Fruit fly (Drosophila melanogaster) whole organism, prepupa: ENCODE results near the gene Ndc1.

Source experiments
- Blimp-1 ChIP-seq: fragments of 200-800 bp; sonication (Bioruptor generic); optimal IDR thresholded peaks from 3 replicates; lab custom pipeline; 2017; ENCODE audit warnings: missing biosample characterization, missing genetic modification characterization, mild to moderate bottlenecking, moderate library complexity, missing genetic modification reagents
- CG10631 ChIP-seq: fragments of 200-800 bp; sonication (Bioruptor generic); optimal IDR thresholded peaks from 2 replicates; lab custom pipeline; 2016; ENCODE audit warnings: missing biosample characterization, missing genetic modification characterization
- CG11762 ChIP-seq: fragments of 200-800 bp; sonication (Bioruptor generic); optimal IDR thresholded peaks from 3 replicates; lab custom pipeline; 2016; ENCODE audit warnings: missing biosample characterization, missing genetic modification characterization; ENCODE audit not compliant: insufficient read depth
- CG11902 ChIP-seq: fragments of 200-800 bp; sonication (Bioruptor generic); optimal IDR thresholded peaks from 3 replicates; lab custom pipeline; 2016; ENCODE audit warnings: missing biosample characterization, missing genetic modification characterization
- CG1621 ChIP-seq: fragments of 200-800 bp; sonication (Bioruptor generic); optimal IDR thresholded peaks from 3 replicates; lab custom pipeline; 2018; ENCODE audit warnings: missing biosample characterization, mild to moderate bottlenecking, missing genetic modification characterization
- CG16779 ChIP-seq: fragments of 200-800 bp; sonication (Bioruptor generic); optimal IDR thresholded peaks from 3 replicates; lab custom pipeline; 2017; ENCODE audit warnings: missing biosample characterization, mild to moderate bottlenecking, missing genetic modification characterization
- CG31627 ChIP-seq: fragments of 200-800 bp; sonication (Bioruptor generic); optimal IDR thresholded peaks from 3 replicates; lab custom pipeline; 2016; ENCODE audit warnings: missing biosample characterization, missing genetic modification characterization
- CG32006 ChIP-seq: fragments of 200-800 bp; sonication (Bioruptor generic); optimal IDR thresholded peaks from 3 replicates; lab custom pipeline; 2017; ENCODE audit warnings: missing biosample characterization, mild to moderate bottlenecking, missing genetic modification characterization
- CG3919 ChIP-seq: fragments of 200-800 bp; sonication (Bioruptor generic); optimal IDR thresholded peaks from 3 replicates; lab custom pipeline; 2016; ENCODE audit warnings: missing biosample characterization, missing genetic modification characterization
- CG4318 ChIP-seq: fragments of 200-800 bp; sonication (Bioruptor generic); optimal IDR thresholded peaks from 3 replicates; lab custom pipeline; 2017; ENCODE audit warnings: missing biosample characterization, mild to moderate bottlenecking, missing genetic modification characterization
- CG6163 ChIP-seq: fragments of 200-800 bp; sonication (Bioruptor generic); IDR thresholded peaks from 3 replicates; pipeline ENCODE4 v1.3.6; 2022; ENCODE audit warnings: missing biosample characterization, missing genetic modification characterization
- CG6276 ChIP-seq: fragments of 200-800 bp; sonication (Bioruptor generic); optimal IDR thresholded peaks from 2 replicates; lab custom pipeline; 2017; ENCODE audit warnings: missing biosample characterization, mild to moderate bottlenecking, missing genetic modification characterization
- CG6792 ChIP-seq: fragments of 200-800 bp; sonication (Bioruptor generic); optimal IDR thresholded peaks from 3 replicates; lab custom pipeline; 2016; ENCODE audit warnings: missing biosample characterization, missing genetic modification characterization
- CG6808 ChIP-seq: fragments of 200-800 bp; sonication (Bioruptor generic); optimal IDR thresholded peaks from 3 replicates; lab custom pipeline; 2017; ENCODE audit warnings: missing biosample characterization, missing genetic modification characterization, mild to moderate bottlenecking, moderate library complexity, missing genetic modification reagents
- CG6854 ChIP-seq: fragments of 200-800 bp; sonication (Bioruptor generic); optimal IDR thresholded peaks from 2 replicates; lab custom pipeline; 2017; ENCODE audit warnings: missing biosample characterization, mild to moderate bottlenecking, missing genetic modification characterization
- CG7368 ChIP-seq: fragments of 200-800 bp; sonication (Bioruptor generic); optimal IDR thresholded peaks from 3 replicates; lab custom pipeline; 2016; ENCODE audit warnings: missing biosample characterization, missing genetic modification characterization
- CG8119 ChIP-seq: fragments of 200-800 bp; sonication (Bioruptor generic); IDR thresholded peaks from 3 replicates; pipeline ENCODE4 v1.3.6; 2022; ENCODE audit warnings: missing biosample characterization, missing genetic modification characterization
- CG8632 ChIP-seq: fragments of 200-800 bp; sonication (Bioruptor generic); optimal IDR thresholded peaks from 3 replicates; lab custom pipeline; 2016; ENCODE audit warnings: missing biosample characterization, missing genetic modification characterization
- Eip75B ChIP-seq: fragments of 200-800 bp; sonication (Bioruptor generic); optimal IDR thresholded peaks from 3 replicates; lab custom pipeline; 2016; ENCODE audit warnings: missing biosample characterization, missing genetic modification characterization
- Eip78C ChIP-seq: fragments of 200-800 bp; sonication (Bioruptor generic); peaks from one replicate; lab custom pipeline; 2016; ENCODE audit warnings: missing biosample characterization, missing genetic modification characterization
- Eip93F ChIP-seq: fragments of 200-800 bp; sonication (Bioruptor generic); optimal IDR thresholded peaks from 2 replicates; lab custom pipeline; 2016; ENCODE audit warnings: missing biosample characterization, mild to moderate bottlenecking, missing genetic modification characterization
- Ets21C ChIP-seq: fragments of 200-800 bp; sonication (Bioruptor generic); optimal IDR thresholded peaks from 3 replicates; lab custom pipeline; 2016; ENCODE audit warnings: missing biosample characterization, missing genetic modification characterization
- Ets96B ChIP-seq: fragments of 200-800 bp; optimal IDR thresholded peaks from 2 replicates; lab custom pipeline; 2019; ENCODE audit warnings: missing biosample characterization, mild to moderate bottlenecking, missing genetic modification characterization, moderate library complexity
- Gug ChIP-seq: fragments of 200-800 bp; sonication (Bioruptor generic); IDR thresholded peaks from 2 replicates; pipeline ENCODE4 v1.3.6; 2022; ENCODE audit warnings: missing biosample characterization, missing genetic modification characterization
- Hr38 ChIP-seq: sonication (Bioruptor generic); optimal IDR thresholded peaks from 2 replicates; lab custom pipeline; 2016; ENCODE audit warnings: missing biosample characterization, missing genetic modification characterization
- Hr39 ChIP-seq: fragments of 200-800 bp; sonication (Bioruptor generic); optimal IDR thresholded peaks from 2 replicates; lab custom pipeline; 2016; ENCODE audit warnings: missing biosample characterization, missing genetic modification characterization
- Hr4 ChIP-seq: fragments of 200-800 bp; sonication (Bioruptor generic); optimal IDR thresholded peaks from 3 replicates; lab custom pipeline; 2016; ENCODE audit warnings: missing biosample characterization, missing genetic modification characterization
- Lpt ChIP-seq: fragments of 200-800 bp; sonication (Bioruptor generic); optimal IDR thresholded peaks from 3 replicates; lab custom pipeline; 2016; ENCODE audit warnings: missing biosample characterization, missing genetic modification characterization
- Met ChIP-seq: fragments of 200-800 bp; sonication (Bioruptor generic); optimal IDR thresholded peaks from 3 replicates; lab custom pipeline; 2016; ENCODE audit warnings: missing biosample characterization, missing genetic modification characterization
- OdsH ChIP-seq: fragments of 200-800 bp; sonication (Bioruptor generic); optimal IDR thresholded peaks from 3 replicates; lab custom pipeline; 2016; ENCODE audit warnings: missing biosample characterization, missing genetic modification characterization
- Smox ChIP-seq: fragments of 200-800 bp; sonication (Bioruptor generic); optimal IDR thresholded peaks from 3 replicates; lab custom pipeline; 2016; ENCODE audit warnings: missing biosample characterization, missing genetic modification characterization
- Sox102F ChIP-seq: fragments of 200-800 bp; sonication (Bioruptor generic); optimal IDR thresholded peaks from 2 replicates; lab custom pipeline; 2016; ENCODE audit warnings: missing biosample characterization, mild to moderate bottlenecking, missing genetic modification characterization
- Sox14 ChIP-seq: fragments of 200-800 bp; sonication (Bioruptor generic); optimal IDR thresholded peaks from 3 replicates; lab custom pipeline; 2016; ENCODE audit warnings: missing biosample characterization, missing genetic modification characterization
- Sox15 ChIP-seq: fragments of 200-800 bp; sonication (Bioruptor generic); optimal IDR thresholded peaks from 3 replicates; lab custom pipeline; 2016; ENCODE audit warnings: missing biosample characterization, missing genetic modification characterization
- achi ChIP-seq: fragments of 200-800 bp; sonication (Bioruptor generic); optimal IDR thresholded peaks from 3 replicates; lab custom pipeline; 2016; ENCODE audit warnings: missing biosample characterization, missing genetic modification characterization
- cyc ChIP-seq: fragments of 200-800 bp; sonication (Bioruptor generic); optimal IDR thresholded peaks from 3 replicates; lab custom pipeline; 2016; ENCODE audit warnings: missing biosample characterization, missing genetic modification characterization
- dac ChIP-seq: fragments of 200-800 bp; sonication (Bioruptor generic); optimal IDR thresholded peaks from 2 replicates; lab custom pipeline; 2017; ENCODE audit warnings: missing biosample characterization, mild to moderate bottlenecking, missing genetic modification characterization
- dsx ChIP-seq: fragments of 200-800 bp; optimal IDR thresholded peaks from 3 replicates; lab custom pipeline; 2019; ENCODE audit warnings: missing biosample characterization, mild to moderate bottlenecking, missing genetic modification characterization, moderate library complexity; ENCODE audit not compliant: poor library complexity, severe bottlenecking
- eg ChIP-seq: fragments of 200-800 bp; sonication (Bioruptor generic); IDR thresholded peaks from 3 replicates; pipeline ENCODE4 v1.3.6; 2022; ENCODE audit warnings: missing biosample characterization, missing genetic modification characterization
- esn ChIP-seq: fragments of 200-800 bp; sonication (Bioruptor generic); optimal IDR thresholded peaks from 2 replicates; lab custom pipeline; 2016; ENCODE audit warnings: missing biosample characterization, mild to moderate bottlenecking, missing genetic modification characterization, moderate library complexity
- fd59A ChIP-seq: fragments of 200-800 bp; sonication (Bioruptor generic); optimal IDR thresholded peaks from 2 replicates; lab custom pipeline; 2017; ENCODE audit warnings: missing biosample characterization, mild to moderate bottlenecking, missing genetic modification characterization, missing genetic modification reagents
- fd85E ChIP-seq: fragments of 200-800 bp; sonication (Bioruptor generic); optimal IDR thresholded peaks from 3 replicates; lab custom pipeline; 2016; ENCODE audit warnings: missing biosample characterization, missing genetic modification characterization
- fkh ChIP-seq: fragments of 200-800 bp; sonication (Bioruptor generic); optimal IDR thresholded peaks from 3 replicates; lab custom pipeline; 2017; ENCODE audit warnings: missing biosample characterization, mild to moderate bottlenecking, missing genetic modification characterization, moderate library complexity
- lz ChIP-seq: fragments of 200-800 bp; sonication (Bioruptor generic); optimal IDR thresholded peaks from 3 replicates; lab custom pipeline; 2016; ENCODE audit warnings: missing biosample characterization, missing genetic modification characterization
- pdm3 ChIP-seq: fragments of 200-800 bp; sonication (Bioruptor generic); optimal IDR thresholded peaks from 3 replicates; lab custom pipeline; 2016; ENCODE audit warnings: missing biosample characterization, missing genetic modification characterization
- salr ChIP-seq, 2 experiments: fragments of 200-800 bp; sonication (Bioruptor generic); optimal IDR thresholded peaks; 3 replicates each; lab custom pipeline; 2016 to 2018; ENCODE audit warnings: missing biosample characterization in 2 of 2, missing genetic modification characterization in 2 of 2, mild to moderate bottlenecking in 1 of 2
- spab ChIP-seq: fragments of 200-800 bp; sonication (Bioruptor generic); optimal IDR thresholded peaks from 2 replicates; lab custom pipeline; 2017; ENCODE audit warnings: missing biosample characterization, mild to moderate bottlenecking, missing genetic modification characterization, missing genetic modification reagents
- ss ChIP-seq, 2 experiments: fragments of 200-800 bp; sonication (Bioruptor generic); optimal IDR thresholded peaks; 2 replicates in 1 of 2; 3 replicates in 1 of 2; lab custom pipeline; 2017 to 2018; ENCODE audit warnings: mild to moderate bottlenecking in 2 of 2, missing biosample characterization in 2 of 2, missing genetic modification characterization in 2 of 2, moderate library complexity in 1 of 2
- svp ChIP-seq: fragments of 200-800 bp; sonication (Bioruptor generic); peaks from one replicate; lab custom pipeline; 2016; ENCODE audit warnings: missing biosample characterization, missing genetic modification characterization
- vri ChIP-seq: fragments of 200-800 bp; sonication (Bioruptor generic); optimal IDR thresholded peaks from 3 replicates; lab custom pipeline; 2016; ENCODE audit warnings: missing biosample characterization, mild to moderate bottlenecking, missing genetic modification characterization

The Ndc1 gene

dm6 chr3R:23942550-23942949 is 18.4 kb downstream of the Ndc1 start:
- no peak for TF ChIP-seq CG11902 (GFP tag; lab: Kevin White, UChicago)

- no peak for TF ChIP-seq Met (GFP tag; lab: Kevin White, UChicago)
- TF ChIP-seq OdsH = no peak
- peak; percentile 51 for TF ChIP-seq vri (GFP tag; lab: Kevin White, UChicago)
- TF ChIP-seq Hr38 (GFP tag; lab: Kevin White, UChicago) = no peak
- no peak for TF ChIP-seq Hr4
- no peak for TF ChIP-seq CG7368
- TF ChIP-seq spab (GFP tag; lab: Kevin White, UChicago) = no peak
- TF ChIP-seq Eip78C = peak; percentile 62
- no peak for TF ChIP-seq Lpt (GFP tag; lab: Kevin White, UChicago)
- TF ChIP-seq cyc (GFP tag; lab: Kevin White, UChicago) = no peak
- TF ChIP-seq lz (GFP tag; lab: Kevin White, UChicago) = no peak
- no peak for TF ChIP-seq CG10631 (GFP tag; lab: Kevin White, UChicago)
- TF ChIP-seq fd85E (GFP tag; lab: Kevin White, UChicago) = no peak
- TF ChIP-seq eg = peak; percentile 70; the same call in 2 of the 3 replicates
- TF ChIP-seq Smox (GFP tag; lab: Kevin White, UChicago) = no peak
- no peak for TF ChIP-seq Sox15 (GFP tag; lab: Kevin White, UChicago)
- TF ChIP-seq Ets21C (GFP tag; lab: Kevin White, UChicago) = no peak
- peak; percentile 11 for TF ChIP-seq CG1621 (tag; lab: Kevin White, UChicago)
- TF ChIP-seq achi (GFP tag; lab: Kevin White, UChicago) = no peak
- peak; percentile 30 to 40 for TF ChIP-seq ss (GFP tag; optimal IDR thresholded peaks at IDR 0.05; lab: Kevin White, UChicago)
- TF ChIP-seq CG3919 (GFP tag; lab: Kevin White, UChicago) = no peak
- no peak for TF ChIP-seq CG6792 (GFP tag; lab: Kevin White, UChicago)
- peak; percentile 15 for TF ChIP-seq dsx (GFP tag; lab: Kevin White, UChicago)
- TF ChIP-seq CG4318 (GFP tag; lab: Kevin White, UChicago) = no peak
- no peak for TF ChIP-seq pdm3
- no peak for TF ChIP-seq fkh (GFP tag; lab: Kevin White, UChicago)
- peak; percentile 40 for TF ChIP-seq CG16779 (tag; lab: Kevin White, UChicago)
- peak; percentile 49; the same call in 2 of the 3 replicates for TF ChIP-seq CG8119 (GFP tag; lab: Robert Waterston, UW)
- TF ChIP-seq dac (GFP tag; lab: Kevin White, UChicago) = no peak
- no peak for TF ChIP-seq CG32006 (GFP tag; lab: Kevin White, UChicago)
- TF ChIP-seq fd59A (GFP tag; lab: Kevin White, UChicago) = no peak
- TF ChIP-seq CG6808 (GFP tag; lab: Kevin White, UChicago) = no peak
- TF ChIP-seq esn (GFP tag; lab: Kevin White, UChicago) = peak; percentile 29
- TF ChIP-seq Gug (GFP tag; lab: Robert Waterston, UW) = no peak
- TF ChIP-seq CG8632 = no peak
- peak; percentile 20 for TF ChIP-seq Eip75B (GFP tag; lab: Kevin White, UChicago)
- no peak for TF ChIP-seq Blimp-1 (GFP tag; lab: Kevin White, UChicago)
- no peak for TF ChIP-seq Eip93F (GFP tag; lab: Kevin White, UChicago)
- peak; percentile 31 for TF ChIP-seq Sox102F (GFP tag; lab: Kevin White, UChicago)
- no peak for TF ChIP-seq CG31627 (GFP tag; lab: Kevin White, UChicago)
- no peak for TF ChIP-seq salr (GFP tag; optimal IDR thresholded peaks at IDR 0.05; lab: Kevin White, UChicago)
- peak; percentile 78 for TF ChIP-seq svp (GFP tag; lab: Kevin White, UChicago)
- no peak for TF ChIP-seq Hr39
- no peak for TF ChIP-seq CG6276
- TF ChIP-seq CG6163 (GFP tag; lab: Robert Waterston, UW) = peak; percentile 43; the same call in 2 of the 3 replicates
- no peak for TF ChIP-seq Ets96B (tag; lab: Kevin White, UChicago)
- TF ChIP-seq CG6854 (GFP tag; lab: Kevin White, UChicago) = peak; percentile 65
- TF ChIP-seq CG11762 (GFP tag; lab: Kevin White, UChicago) = no peak
- no peak for TF ChIP-seq Sox14
- no peak for TF ChIP-seq CG11902 (GFP tag; lab: Kevin White, UChicago)
Observed at dm6 chr3R:23942965-23943413, 18.8 kb downstream of the Ndc1 start, which contains the start of gene Gdh. Gene Gdh (minus strand): TSS chr3R:23943101.
